Worm (Caenorhabditis elegans) whole organism, L2 larva: ENCODE measurements around the gene Y41G9A.17.

Experiments used
- aly-2 ChIP-seq: fragments of 150-350 bp; optimal IDR thresholded peaks from 2 replicates; lab custom pipeline; 2014; ENCODE audit warnings: missing biosample characterization, missing genetic modification characterization
- ama-1 ChIP-seq: fragments of 150-350 bp; optimal IDR thresholded peaks from 2 replicates; lab custom pipeline; 2018; ENCODE audit warnings: inconsistent platforms
- ceh-82 ChIP-seq: fragments of 150-350 bp; optimal IDR thresholded peaks from 2 replicates; lab custom pipeline; 2014; ENCODE audit warnings: missing biosample characterization, missing genetic modification characterization
- dmd-4 ChIP-seq: sonication (generic microtip); optimal IDR thresholded peaks from 2 replicates; lab custom pipeline; 2017; ENCODE audit warnings: missing biosample characterization, missing genetic modification characterization
- gmeb-1 ChIP-seq: fragments of 150-350 bp; optimal IDR thresholded peaks from 2 replicates; lab custom pipeline; 2014; ENCODE audit warnings: missing biosample characterization, missing genetic modification characterization
- lin-39 ChIP-seq: fragments of 150-350 bp; optimal IDR thresholded peaks from 2 replicates; lab custom pipeline; 2014; ENCODE audit warnings: missing biosample characterization, missing genetic modification reagents, missing genetic modification characterization
- lsy-2 ChIP-seq, 2 experiments: fragments of 150-350 bp in 1 of 2; sonication (generic microtip) in 1 of 2; optimal IDR thresholded peaks; 2 replicates each; lab custom pipeline; 2014 to 2017; ENCODE audit warnings: missing biosample characterization in 2 of 2, missing genetic modification characterization in 2 of 2
- mdl-1 ChIP-seq, 2 experiments: fragments of 150-350 bp in 1 of 2; sonication (generic microtip) in 1 of 2; optimal IDR thresholded peaks; 2 replicates each; lab custom pipeline; 2017; ENCODE audit warnings: missing biosample characterization in 2 of 2, missing genetic modification characterization in 2 of 2
- nhr-77 ChIP-seq: fragments of 150-350 bp; optimal IDR thresholded peaks from 2 replicates; lab custom pipeline; 2014; ENCODE audit warnings: missing biosample characterization, missing genetic modification characterization
- skn-1 ChIP-seq: sonication (generic microtip); optimal IDR thresholded peaks from 2 replicates; lab custom pipeline; 2017; ENCODE audit warnings: missing biosample characterization, missing genetic modification characterization
- unc-39 ChIP-seq: fragments of 150-350 bp; optimal IDR thresholded peaks from 2 replicates; lab custom pipeline; 2014; ENCODE audit warnings: missing biosample characterization, missing genetic modification characterization
- unc-62 ChIP-seq: fragments of 150-350 bp; optimal IDR thresholded peaks from 2 replicates; lab custom pipeline; 2014; ENCODE audit warnings: missing biosample characterization, missing genetic modification reagents, missing genetic modification characterization
- ztf-1 ChIP-seq: fragments of 200-800 bp; sonication (Bioruptor generic); conservative IDR thresholded peaks from 2 replicates; pipeline ENCODE4 v1.3.6; 2022; ENCODE audit warnings: missing genetic modification characterization, missing compliant biosample characterization

- no peak for TF ChIP-seq nhr-77 (tag; lab: Kevin White, UChicago)
- no peak for TF ChIP-seq gmeb-1 (tag; lab: Kevin White, UChicago)
- TF ChIP-seq lin-39 (tag; lab: Kevin White, UChicago) = no peak
- TF ChIP-seq dmd-4 = no peak
- TF ChIP-seq ceh-82 (tag; lab: Kevin White, UChicago) = no peak
- no peak for TF ChIP-seq ama-1 (lab: Kevin White, UChicago)
- no peak for TF ChIP-seq ztf-1 (GFP tag; lab: Robert Waterston, UW)
- peak in 1 of 2 experiments; percentile 3 for TF ChIP-seq lsy-2 (tag; optimal IDR thresholded peaks at IDR 0.05; lab: Kevin White, UChicago)
- no peak for TF ChIP-seq skn-1 (tag; lab: Kevin White, UChicago)
- TF ChIP-seq unc-62 (GFP tag; lab: Kevin White, UChicago) = no peak
- no peak for TF ChIP-seq mdl-1 (tag; optimal IDR thresholded peaks at IDR 0.05; lab: Kevin White, UChicago)
- TF ChIP-seq unc-39 = no peak
- no peak for TF ChIP-seq aly-2 (tag; lab: Kevin White, UChicago)
Measured at ce11 chrX:3024637-3025113, 25.1 kb upstream of the Y41G9A.17 start, which contains the start of gene aqp-7.
